Worm (Caenorhabditis elegans) whole organism, L3 larva: ENCODE measurements around the gene mth-1.

Source experiments
- ama-1 ChIP-seq: fragments of 150-350 bp; optimal IDR thresholded peaks from 2 replicates; lab custom pipeline; 2018
- ceh-82 ChIP-seq: fragments of 150-350 bp; optimal IDR thresholded peaks from 2 replicates; lab custom pipeline; 2014; ENCODE audit warnings: missing biosample characterization, missing genetic modification characterization
- elt-2 ChIP-seq: sonication (generic microtip); optimal IDR thresholded peaks from 2 replicates; lab custom pipeline; 2016; ENCODE audit warnings: missing genetic modification reagents, mild to moderate bottlenecking, missing genetic modification characterization, missing compliant biosample characterization
- lin-39 ChIP-seq: fragments of 150-350 bp; optimal IDR thresholded peaks from 2 replicates; lab custom pipeline; 2018; ENCODE audit warnings: missing biosample characterization, missing genetic modification reagents, missing genetic modification characterization
- pha-4 ChIP-seq: fragments of 150-350 bp; optimal IDR thresholded peaks from 2 replicates; lab custom pipeline; 2014; ENCODE audit warnings: missing biosample characterization, missing genetic modification reagents, missing genetic modification characterization
- unc-62 ChIP-seq: fragments of 150-350 bp; sonication (generic microtip); optimal IDR thresholded peaks from 4 replicates; lab custom pipeline; 2014; ENCODE audit warnings: missing biosample characterization, missing genetic modification reagents, missing genetic modification characterization

DNA sequence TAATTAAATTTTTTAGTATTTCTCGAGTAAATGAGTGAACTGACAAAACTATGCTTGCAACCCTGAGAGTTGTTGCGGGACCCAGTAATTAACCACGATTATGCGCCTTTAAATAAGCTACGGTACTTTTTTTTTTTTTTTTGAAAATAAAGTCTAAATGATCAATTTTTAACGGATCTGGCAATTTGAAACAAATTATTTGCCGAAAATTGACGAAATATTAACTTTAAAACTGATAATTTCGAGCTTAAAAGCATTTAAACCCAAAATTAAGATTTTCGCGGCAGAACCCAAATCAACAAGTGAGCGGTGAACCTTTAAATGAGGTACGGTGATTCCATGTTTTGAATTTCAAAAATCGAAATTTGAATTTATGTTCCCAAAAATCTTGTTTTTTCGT is 18.9 kb upstream of the mth-1 start:
- no peak for TF ChIP-seq lin-39 (tag; lab: Kevin White, UChicago)
- no peak for TF ChIP-seq unc-62 (GFP tag; lab: Kevin White, UChicago)
- TF ChIP-seq ama-1 = no peak
- TF ChIP-seq pha-4 (tag; lab: Kevin White, UChicago) = no peak
- no peak for TF ChIP-seq elt-2
- TF ChIP-seq ceh-82 (tag; lab: Kevin White, UChicago) = no peak
